Fruit fly (Drosophila melanogaster) whole organism: ENCODE data around the gene ATPsynC.

Experiments used
- CG8478 ChIP-seq: fragments of >200 bp; optimal IDR thresholded peaks from 2 replicates; lab custom pipeline; 2018; ENCODE audit warnings: inconsistent platforms
- psq ChIP-seq: fragments of >200 bp; optimal IDR thresholded peaks from 2 replicates; lab custom pipeline; 2017
- usp ChIP-seq: fragments of >200 bp; optimal IDR thresholded peaks from 2 replicates; lab custom pipeline; 2017; ENCODE audit warnings: missing biosample characterization, missing genetic modification characterization, mixed read lengths

DNA sequence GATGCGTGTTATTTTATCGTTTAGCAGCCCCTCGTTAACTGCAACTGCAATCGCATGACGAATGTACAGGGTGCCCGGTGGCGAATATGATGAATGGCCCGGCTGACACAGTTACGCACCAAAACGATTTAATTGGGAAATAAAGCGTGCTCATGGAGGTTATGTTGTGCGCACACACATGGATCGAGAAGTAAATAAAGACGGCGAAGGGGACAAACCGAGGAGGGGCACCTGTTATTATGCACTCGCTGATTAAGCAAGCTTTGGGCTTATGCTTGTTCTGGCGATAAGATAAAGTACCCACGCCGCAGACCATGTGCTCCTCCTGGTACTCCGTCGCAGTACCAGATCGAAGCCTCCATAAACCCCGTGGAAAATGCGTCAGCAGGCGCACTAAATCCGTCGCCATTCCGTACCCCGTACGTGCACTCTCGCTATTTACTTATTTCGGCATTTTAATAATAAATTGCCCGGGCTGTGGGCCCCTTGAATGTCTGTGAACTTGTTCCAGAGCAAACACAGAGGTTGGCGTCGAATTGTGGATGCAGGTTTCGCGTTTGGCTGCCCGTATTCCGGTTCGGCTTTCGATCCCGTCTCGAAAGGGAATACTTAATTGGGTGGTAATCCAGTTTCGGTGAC lies 5.7 kb upstream of the ATPsynC start:
- TF ChIP-seq psq (no peak), usp (GFP tag; lab: Kevin White, UChicago) (no peak), CG8478 (lab: Kevin White, UChicago) (no peak)
